Worm (Caenorhabditis elegans): ENCODE measurements around the gene grd-6.

DNA sequence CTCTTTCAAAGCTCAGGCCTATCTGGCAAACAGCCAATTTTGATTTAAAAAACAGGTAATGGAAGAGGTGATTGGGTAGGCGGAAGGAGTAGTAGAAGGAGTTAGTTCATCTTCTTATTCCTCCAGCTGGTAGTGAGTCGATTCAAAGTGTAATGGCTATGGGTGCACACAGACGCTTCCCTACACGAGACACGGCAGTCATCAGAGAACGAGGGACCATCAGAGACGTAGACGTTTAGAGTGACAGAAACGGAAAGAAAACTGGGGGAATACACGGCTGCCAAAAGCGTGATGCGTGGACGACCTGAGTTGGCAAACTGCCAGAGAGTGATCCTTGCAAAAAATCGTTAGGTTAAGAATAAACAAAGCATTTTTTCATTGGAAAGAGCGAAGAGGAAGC lies 25.8 kb downstream of the grd-6 start:
- no peak for TF ChIP-seq zag-1 (tag; optimal IDR thresholded peaks at IDR 0.05)
- TF ChIP-seq elt-3 (tag; optimal IDR thresholded peaks at IDR 0.05): no peak
- TF ChIP-seq ceh-82 (tag; optimal IDR thresholded peaks at IDR 0.05): no peak
- TF ChIP-seq gmeb-1 (tag; optimal IDR thresholded peaks at IDR 0.05): no peak
- TF ChIP-seq nhr-77 (tag; optimal IDR thresholded peaks at IDR 0.05): no peak

All from whole organism, L2 larva.